Worm (Caenorhabditis elegans) whole organism, L1 larva: ENCODE results near the gene W03F9.1.

Experiments
- C04F5.9 ChIP-seq: sonication (generic microtip); optimal IDR thresholded peaks from 2 replicates; lab custom pipeline; 2016; ENCODE audit warnings: missing genetic modification characterization, missing compliant biosample characterization
- C34B4.2 ChIP-seq: sonication (generic microtip); optimal IDR thresholded peaks from 2 replicates; lab custom pipeline; 2017; ENCODE audit warnings: mild to moderate bottlenecking, missing genetic modification characterization, missing compliant biosample characterization
- F16B12.6 ChIP-seq: fragments of 150-350 bp; optimal IDR thresholded peaks from 2 replicates; lab custom pipeline; 2014; ENCODE audit warnings: missing biosample characterization, missing genetic modification characterization
- aha-1 ChIP-seq: fragments of 150-350 bp; optimal IDR thresholded peaks from 2 replicates; lab custom pipeline; 2014; ENCODE audit warnings: missing biosample characterization, missing genetic modification characterization
- alr-1 ChIP-seq: fragments of 200-800 bp; sonication (Bioruptor generic); optimal IDR thresholded peaks from 2 replicates; lab custom pipeline; 2018; ENCODE audit warnings: borderline replicate concordance, mild to moderate bottlenecking, missing genetic modification characterization, missing compliant biosample characterization
- ama-1 ChIP-seq: fragments of 150-350 bp; optimal IDR thresholded peaks from 2 replicates; lab custom pipeline; 2014
- ceh-8 ChIP-seq: fragments of 200-800 bp; sonication (Bioruptor generic); optimal IDR thresholded peaks from 2 replicates; lab custom pipeline; 2018; ENCODE audit warnings: mild to moderate bottlenecking, missing genetic modification characterization, moderate library complexity, missing compliant biosample characterization
- ceh-82 ChIP-seq, 3 experiments: fragments of 150-350 bp in 1 of 3; sonication (generic microtip) in 2 of 3; optimal IDR thresholded peaks; 2 replicates each; lab custom pipeline; 2014 to 2017; ENCODE audit warnings: missing biosample characterization in 3 of 3, missing genetic modification characterization in 3 of 3
- ceh-90 ChIP-seq: sonication (generic microtip); optimal IDR thresholded peaks from 2 replicates; lab custom pipeline; 2016; ENCODE audit warnings: missing genetic modification characterization, missing compliant biosample characterization
- efl-3 ChIP-seq: fragments of 200-800 bp; sonication (Bioruptor generic); optimal IDR thresholded peaks from 2 replicates; lab custom pipeline; 2018; ENCODE audit warnings: mild to moderate bottlenecking, missing genetic modification characterization, missing compliant biosample characterization
- elt-2 ChIP-seq: sonication (generic microtip); optimal IDR thresholded peaks from 2 replicates; lab custom pipeline; 2016; ENCODE audit warnings: missing genetic modification characterization, mild to moderate bottlenecking, inconsistent platforms, missing compliant biosample characterization, missing genetic modification reagents
- elt-3 ChIP-seq, 6 experiments: fragments of 150-350 bp in 1 of 6; sonication (generic microtip); optimal IDR thresholded peaks; 2 replicates each; lab custom pipeline; 2017 to 2018; ENCODE audit warnings: missing biosample characterization in 6 of 6, missing genetic modification characterization in 6 of 6, inconsistent platforms in 1 of 6
- fkh-4 ChIP-seq: sonication (generic microtip); optimal IDR thresholded peaks from 2 replicates; lab custom pipeline; 2016; ENCODE audit warnings: missing compliant biosample characterization, missing genetic modification characterization, borderline replicate concordance
- fkh-8 ChIP-seq: sonication (generic microtip); optimal IDR thresholded peaks from 2 replicates; lab custom pipeline; 2016; ENCODE audit warnings: mild to moderate bottlenecking, missing genetic modification characterization, missing compliant biosample characterization
- fos-1 ChIP-seq: fragments of 150-350 bp; optimal IDR thresholded peaks from 2 replicates; lab custom pipeline; 2014; ENCODE audit warnings: missing biosample characterization, missing genetic modification characterization
- grh-1 ChIP-seq: fragments of 200-800 bp; sonication (Bioruptor generic); IDR thresholded peaks from 2 replicates; pipeline ENCODE4 v1.3.6; 2022; ENCODE audit warnings: missing genetic modification reagents, missing genetic modification characterization, missing compliant biosample characterization
- hlh-4 ChIP-seq: sonication (generic microtip); optimal IDR thresholded peaks from 2 replicates; lab custom pipeline; 2016; ENCODE audit warnings: mild to moderate bottlenecking, missing genetic modification characterization, missing compliant biosample characterization
- irx-1 ChIP-seq: sonication (generic microtip); optimal IDR thresholded peaks from 2 replicates; lab custom pipeline; 2016; ENCODE audit warnings: missing genetic modification characterization, missing compliant biosample characterization
- jun-1 ChIP-seq: fragments of 150-350 bp; optimal IDR thresholded peaks from 2 replicates; lab custom pipeline; 2014; ENCODE audit warnings: missing biosample characterization, missing genetic modification reagents, missing genetic modification characterization
- lin-14 ChIP-seq: fragments of 200-800 bp; sonication (Bioruptor generic); optimal IDR thresholded peaks from 2 replicates; lab custom pipeline; 2018; ENCODE audit warnings: mild to moderate bottlenecking, missing genetic modification characterization, moderate library complexity, missing compliant biosample characterization
- lin-39 ChIP-seq: fragments of 150-350 bp; optimal IDR thresholded peaks from 2 replicates; lab custom pipeline; 2014; ENCODE audit warnings: missing biosample characterization, missing genetic modification reagents, missing genetic modification characterization
- lir-3 ChIP-seq: sonication (generic microtip); optimal IDR thresholded peaks from 2 replicates; lab custom pipeline; 2016; ENCODE audit warnings: mild to moderate bottlenecking, missing genetic modification characterization, moderate library complexity, missing compliant biosample characterization; ENCODE audit not compliant: poor library complexity
- lsy-2 ChIP-seq, 2 experiments: fragments of 150-350 bp; optimal IDR thresholded peaks; 2 replicates each; lab custom pipeline; 2014; ENCODE audit warnings: missing biosample characterization in 2 of 2, missing genetic modification characterization in 2 of 2
- mab-9 ChIP-seq: fragments of 200-800 bp; sonication (Bioruptor generic); IDR thresholded peaks from 2 replicates; pipeline ENCODE4 v1.3.6; 2022; ENCODE audit warnings: missing genetic modification reagents, missing genetic modification characterization, missing compliant biosample characterization
- mef-2 ChIP-seq: fragments of 150-350 bp; optimal IDR thresholded peaks from 2 replicates; lab custom pipeline; 2014; ENCODE audit warnings: missing biosample characterization, missing genetic modification characterization
- mep-1 ChIP-seq: fragments of 150-350 bp; optimal IDR thresholded peaks from 2 replicates; lab custom pipeline; 2014; ENCODE audit warnings: missing biosample characterization, missing genetic modification characterization
- nhr-11 ChIP-seq: fragments of 150-350 bp; optimal IDR thresholded peaks from 2 replicates; lab custom pipeline; 2014; ENCODE audit warnings: missing biosample characterization, missing genetic modification characterization
- nhr-12 ChIP-seq: sonication (generic microtip); optimal IDR thresholded peaks from 2 replicates; lab custom pipeline; 2017; ENCODE audit warnings: missing biosample characterization, missing genetic modification characterization
- nhr-19 ChIP-seq: fragments of 200-800 bp; sonication (Bioruptor generic); conservative IDR thresholded peaks from 2 replicates; pipeline ENCODE4 v1.3.6; 2022; ENCODE audit warnings: missing genetic modification characterization, missing compliant biosample characterization
- nhr-237 ChIP-seq: fragments of 150-350 bp; optimal IDR thresholded peaks from 2 replicates; lab custom pipeline; 2014; ENCODE audit warnings: missing biosample characterization, missing genetic modification characterization
- nhr-47 ChIP-seq: sonication (generic microtip); optimal IDR thresholded peaks from 2 replicates; lab custom pipeline; 2016; ENCODE audit warnings: mild to moderate bottlenecking, missing genetic modification characterization, moderate library complexity, missing compliant biosample characterization
- nhr-71 ChIP-seq: sonication (generic microtip); optimal IDR thresholded peaks from 2 replicates; lab custom pipeline; 2016; ENCODE audit warnings: mild to moderate bottlenecking, missing genetic modification characterization, moderate library complexity, missing compliant biosample characterization
- nhr-77 ChIP-seq: fragments of 150-350 bp; optimal IDR thresholded peaks from 2 replicates; lab custom pipeline; 2014; ENCODE audit warnings: missing biosample characterization, missing genetic modification characterization
- nhr-85 ChIP-seq: sonication (generic microtip); peaks from one replicate; lab custom pipeline; 2016; ENCODE audit warnings: missing genetic modification characterization, inconsistent platforms, missing compliant biosample characterization
- nhr-90 ChIP-seq: sonication (generic microtip); optimal IDR thresholded peaks from 2 replicates; lab custom pipeline; 2016; ENCODE audit warnings: mild to moderate bottlenecking, missing genetic modification characterization, missing compliant biosample characterization; ENCODE audit not compliant: poor library complexity
- pag-3 ChIP-seq: sonication (generic microtip); optimal IDR thresholded peaks from 2 replicates; lab custom pipeline; 2017; ENCODE audit warnings: missing genetic modification characterization, mild to moderate bottlenecking, missing compliant biosample characterization, antibody characterized with exemption, borderline replicate concordance; ENCODE audit not compliant: insufficient read depth
- pax-3 ChIP-seq: fragments of 200-800 bp; sonication (Bioruptor generic); optimal IDR thresholded peaks from 2 replicates; lab custom pipeline; 2018; ENCODE audit warnings: mild to moderate bottlenecking, missing genetic modification characterization, moderate library complexity, missing compliant biosample characterization
- skn-1 ChIP-seq: fragments of 150-350 bp; optimal IDR thresholded peaks from 2 replicates; lab custom pipeline; 2014; ENCODE audit warnings: missing biosample characterization, missing genetic modification characterization
- snpc-4 ChIP-seq: fragments of 150-350 bp; optimal IDR thresholded peaks from 2 replicates; lab custom pipeline; 2014; ENCODE audit warnings: missing biosample characterization, missing genetic modification characterization
- snu-23 ChIP-seq: sonication (generic microtip); optimal IDR thresholded peaks from 2 replicates; lab custom pipeline; 2016; ENCODE audit warnings: missing genetic modification characterization, missing compliant biosample characterization
- sox-4 ChIP-seq: sonication (generic microtip); optimal IDR thresholded peaks from 2 replicates; lab custom pipeline; 2016; ENCODE audit warnings: missing genetic modification characterization, missing compliant biosample characterization
- swsn-7 ChIP-seq: sonication (generic microtip); optimal IDR thresholded peaks from 2 replicates; lab custom pipeline; 2016; ENCODE audit warnings: missing genetic modification characterization, missing compliant biosample characterization
- tbx-2 ChIP-seq: sonication (generic microtip); optimal IDR thresholded peaks from 2 replicates; lab custom pipeline; 2016; ENCODE audit warnings: missing genetic modification characterization, missing compliant biosample characterization
- tlp-1 ChIP-seq: fragments of 150-350 bp; optimal IDR thresholded peaks from 2 replicates; lab custom pipeline; 2014; ENCODE audit warnings: missing biosample characterization, missing genetic modification characterization
- unc-130 ChIP-seq: fragments of 150-350 bp; optimal IDR thresholded peaks from 2 replicates; lab custom pipeline; 2017; ENCODE audit warnings: missing biosample characterization, missing genetic modification characterization, inconsistent platforms
- unc-30 ChIP-seq: sonication (generic microtip); optimal IDR thresholded peaks from 2 replicates; lab custom pipeline; 2017; ENCODE audit warnings: missing biosample characterization, missing genetic modification characterization
- unc-62 ChIP-seq: fragments of 150-350 bp; optimal IDR thresholded peaks from 2 replicates; lab custom pipeline; 2014; ENCODE audit warnings: missing biosample characterization, missing genetic modification reagents, missing genetic modification characterization
- unc-86 ChIP-seq: sonication (generic microtip); optimal IDR thresholded peaks from 2 replicates; lab custom pipeline; 2016; ENCODE audit warnings: missing genetic modification characterization, missing compliant biosample characterization
- vab-15 ChIP-seq: sonication (generic microtip); optimal IDR thresholded peaks from 2 replicates; lab custom pipeline; 2017; ENCODE audit warnings: missing genotype, mild to moderate bottlenecking, missing genetic modification characterization, missing compliant biosample characterization
- zag-1 ChIP-seq: fragments of 150-350 bp; optimal IDR thresholded peaks from 2 replicates; lab custom pipeline; 2014; ENCODE audit warnings: missing biosample characterization, missing genetic modification characterization
- zip-4 ChIP-seq: fragments of 200-800 bp; sonication (Bioruptor generic); optimal IDR thresholded peaks from 2 replicates; lab custom pipeline; 2018; ENCODE audit warnings: mild to moderate bottlenecking, missing genetic modification characterization, moderate library complexity, missing compliant biosample characterization
- ztf-11 ChIP-seq, 2 experiments: sonication (generic microtip); optimal IDR thresholded peaks; 2 replicates each; lab custom pipeline; 2016 to 2017; ENCODE audit warnings: missing genetic modification characterization in 2 of 2, missing biosample characterization in 1 of 2, missing compliant biosample characterization in 1 of 2
- ztf-4 ChIP-seq: fragments of 150-350 bp; optimal IDR thresholded peaks from 2 replicates; lab custom pipeline; 2014; ENCODE audit warnings: missing biosample characterization, missing genetic modification characterization

Gene W03F9.1

ce11 chrV:126610-127009 lies at the start of gene W03F9.1:
Gene W03F9.1 (minus strand): TSS chrV:126718.
- peak; percentile 21 for TF ChIP-seq nhr-11 (tag; lab: Kevin White, UChicago)
- TF ChIP-seq vab-15 (tag; lab: Kevin White, UChicago): no peak
- TF ChIP-seq tlp-1 (tag; lab: Kevin White, UChicago): no peak
- TF ChIP-seq lir-3 (tag; lab: Kevin White, UChicago): no peak
- TF ChIP-seq skn-1 (tag; lab: Kevin White, UChicago): peak; percentile 69
- TF ChIP-seq lin-14: no peak
- TF ChIP-seq C34B4.2 (tag; lab: Kevin White, UChicago): no peak
- TF ChIP-seq swsn-7 (tag; lab: Kevin White, UChicago): peak; percentile 72
- peak; percentile 55 for TF ChIP-seq C04F5.9 (tag; lab: Kevin White, UChicago)
- 0 out of 2 replicates have a peak, but pooled peaks have one; percentile 17 for TF ChIP-seq grh-1 (GFP tag; lab: Robert Waterston, UW)
- peak; percentile 50 for TF ChIP-seq sox-4 (tag; lab: Kevin White, UChicago)
- no peak for TF ChIP-seq ztf-11 (tag; optimal IDR thresholded peaks at IDR 0.05; lab: Kevin White, UChicago)
- TF ChIP-seq ama-1 (lab: Kevin White, UChicago): no peak
- peak; percentile 78 for TF ChIP-seq ceh-8 (GFP tag; lab: Kevin White, UChicago)
- peak in 2 of 3 experiments; percentile 57 to 60 for TF ChIP-seq ceh-82 (tag; optimal IDR thresholded peaks at IDR 0.05; lab: Kevin White, UChicago)
- TF ChIP-seq unc-86: peak; percentile 71
- TF ChIP-seq pax-3 (tag; lab: Kevin White, UChicago): peak; percentile 7
- TF ChIP-seq lsy-2 (tag; optimal IDR thresholded peaks at IDR 0.05; lab: Kevin White, UChicago): peak; percentile 59 to 79
- TF ChIP-seq F16B12.6 (tag; lab: Kevin White, UChicago): peak; percentile 96
- no peak for TF ChIP-seq fos-1
- peak; percentile 57 for TF ChIP-seq nhr-19
- peak; percentile 96 for TF ChIP-seq mep-1 (tag; lab: Kevin White, UChicago)
- peak; percentile 30 for TF ChIP-seq fkh-4
- peak; percentile 26 for TF ChIP-seq elt-2 (tag; lab: Kevin White, UChicago)
- TF ChIP-seq nhr-71 (tag; lab: Kevin White, UChicago): peak; percentile 82
- TF ChIP-seq nhr-85 (tag; lab: Kevin White, UChicago): peak; percentile 33
- TF ChIP-seq mef-2 (tag; lab: Kevin White, UChicago): no peak
- peak; percentile 85 for TF ChIP-seq nhr-47
- TF ChIP-seq fkh-8 (tag; lab: Kevin White, UChicago): peak; percentile 48
- TF ChIP-seq alr-1: no peak
- peak; percentile 73 for TF ChIP-seq nhr-90 (tag; lab: Kevin White, UChicago)
- TF ChIP-seq unc-62 (GFP tag; lab: Kevin White, UChicago): no peak
- no peak for TF ChIP-seq pag-3 (tag; lab: Kevin White, UChicago)
- TF ChIP-seq unc-130 (tag; lab: Kevin White, UChicago): peak; percentile 65
- peak; percentile 11 for TF ChIP-seq zip-4
- no peak for TF ChIP-seq nhr-77 (tag; lab: Kevin White, UChicago)
- no peak for TF ChIP-seq mab-9 (GFP tag; lab: Robert Waterston, UW)
- TF ChIP-seq lin-39 (tag; lab: Kevin White, UChicago): peak; percentile 77
- no peak for TF ChIP-seq jun-1 (tag; lab: Kevin White, UChicago)
- peak; percentile 67 for TF ChIP-seq snpc-4 (tag; lab: Kevin White, UChicago)
- peak; percentile 69 for TF ChIP-seq tbx-2 (tag; lab: Kevin White, UChicago)
- no peak for TF ChIP-seq nhr-12 (tag; lab: Kevin White, UChicago)
- no peak for TF ChIP-seq ceh-90 (tag; lab: Kevin White, UChicago)
- TF ChIP-seq irx-1 (tag; lab: Kevin White, UChicago): peak; percentile 83
- no peak for TF ChIP-seq efl-3 (GFP tag; lab: Kevin White, UChicago)
- TF ChIP-seq snu-23 (GFP tag; lab: Kevin White, UChicago): peak; percentile 78
- TF ChIP-seq hlh-4 (tag; lab: Kevin White, UChicago): no peak
- TF ChIP-seq nhr-237 (tag; lab: Kevin White, UChicago): no peak
- TF ChIP-seq unc-30 (tag; lab: Kevin White, UChicago): no peak
- TF ChIP-seq ztf-4 (tag; lab: Kevin White, UChicago): no peak
- TF ChIP-seq elt-3 (tag; optimal IDR thresholded peaks at IDR 0.05; lab: Kevin White, UChicago): no peak
- no peak for TF ChIP-seq aha-1 (tag; lab: Kevin White, UChicago)
- no peak for TF ChIP-seq zag-1 (tag; lab: Kevin White, UChicago)
